ENCODE assay signal across 5 worm cellular contexts in the genomic region with DNA sequence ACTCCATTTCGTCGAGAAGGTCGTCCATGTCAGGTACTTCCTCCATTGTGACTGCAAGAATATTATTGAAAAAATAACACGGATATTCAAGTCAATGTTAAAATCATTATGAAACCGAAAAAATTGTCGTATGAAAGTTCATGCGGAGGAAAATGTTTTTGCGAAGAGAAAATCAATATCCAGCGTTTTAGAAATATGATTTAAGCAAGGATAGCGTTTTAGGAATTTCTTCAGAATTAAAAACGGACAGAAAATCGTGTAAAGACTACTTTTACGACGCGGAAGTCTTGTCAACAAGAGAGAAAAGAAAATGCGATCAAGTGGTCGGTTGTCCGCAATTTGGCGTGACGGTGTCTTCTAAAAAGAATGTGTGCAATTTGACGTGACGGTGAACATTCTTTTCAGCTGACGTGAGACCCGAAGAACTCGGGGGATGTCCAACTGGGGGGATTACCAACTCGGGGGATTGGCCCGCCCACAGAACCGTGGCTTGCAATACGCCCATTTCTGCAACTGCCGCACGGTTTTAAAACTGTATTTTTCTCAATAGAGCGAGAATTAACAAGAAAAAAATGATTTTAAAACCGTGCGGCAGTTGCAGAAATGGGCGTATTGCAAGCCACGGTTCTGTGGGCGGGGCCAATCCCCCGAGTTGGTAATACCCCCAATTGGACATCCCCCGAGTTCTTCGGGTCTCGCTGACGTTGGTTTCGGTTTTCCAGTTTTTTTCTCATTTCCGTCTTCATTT.
A peak's percentile ranks its signal among the peaks of the same experiment; 100 is the strongest.
TF ChIP-seq lines count a peak whose summit lies in the region.

A gene (minus strand): TSS at position 51 of the 748 bp plus-strand sequence.
A gene (plus strand): TSS at position 701 of the 748 bp plus-strand sequence.

TF ChIP-seq in whole organism, L1 larva, 84 proteins besides CTCF, POLR2A, EP300 and RAD21 (continues in another document):
- TF ChIP-seq elt-2 (tag; optimal IDR thresholded peaks at IDR 0.05; lab: Kevin White, UChicago) (peak; percentile 57), unc-86 (tag; optimal IDR thresholded peaks at IDR 0.05; lab: Kevin White, UChicago) (peak; percentile 82), nhr-85 (tag; lab: Kevin White, UChicago) (peak; percentile 93), nhr-28 (tag; optimal IDR thresholded peaks at IDR 0.05; lab: Kevin White, UChicago) (no peak), irx-1 (tag; optimal IDR thresholded peaks at IDR 0.05; lab: Kevin White, UChicago) (peak; percentile 31), fkh-4 (tag; optimal IDR thresholded peaks at IDR 0.05; lab: Kevin White, UChicago; ENCODE audit: borderline replicate concordance) (no peak), ceh-90 (tag; optimal IDR thresholded peaks at IDR 0.05; lab: Kevin White, UChicago) (no peak), zip-4 (GFP tag; optimal IDR thresholded peaks at IDR 0.05; lab: Kevin White, UChicago) (peak; percentile 50), efl-1 (optimal IDR thresholded peaks at IDR 0.05; lab: Kevin White, UChicago) (peak; percentile 74 to 76), efl-1 (GFP tag; optimal IDR thresholded peaks at IDR 0.05 in 1 of 2; lab: Kevin White, UChicago) (peak; percentile 67 to 96), C04F5.9 (tag; optimal IDR thresholded peaks at IDR 0.05; lab: Kevin White, UChicago) (peak; percentile 35), snpc-4 (tag; optimal IDR thresholded peaks at IDR 0.05; lab: Kevin White, UChicago) (peak; percentile 42), nhr-237 (tag; optimal IDR thresholded peaks at IDR 0.05; lab: Kevin White, UChicago) (no peak), dpl-1 (GFP tag; optimal IDR thresholded peaks at IDR 0.05; lab: Kevin White, UChicago) (peak; percentile 56 to 71 (median 67)), hlh-17 (GFP tag; optimal IDR thresholded peaks at IDR 0.05; lab: Kevin White, UChicago; ENCODE audit: borderline replicate concordance) (no peak), nhr-19 (GFP tag; conservative IDR thresholded peaks at IDR 0.05; lab: Robert Waterston, UW) (peak; percentile 92)

TF ChIP-seq in whole organism, L3 larva, 47 proteins besides CTCF, POLR2A, EP300 and RAD21 (continues in another document):
- no peak for TF ChIP-seq ztf-11 (tag; optimal IDR thresholded peaks at IDR 0.05; lab: Kevin White, UChicago)
- peak; percentile 13 for TF ChIP-seq pqm-1 (tag; optimal IDR thresholded peaks at IDR 0.05; lab: Kevin White, UChicago)
- TF ChIP-seq nhr-23 (tag; optimal IDR thresholded peaks at IDR 0.05; lab: Kevin White, UChicago), result peak; percentile 79
- TF ChIP-seq nhr-28 (tag; optimal IDR thresholded peaks at IDR 0.05; lab: Kevin White, UChicago), result no peak
- TF ChIP-seq ceh-28 (tag; optimal IDR thresholded peaks at IDR 0.05; lab: Kevin White, UChicago), result peak; percentile 79
- peak; percentile 26 for TF ChIP-seq ceh-82 (tag; optimal IDR thresholded peaks at IDR 0.05; lab: Kevin White, UChicago)
- TF ChIP-seq nhr-237 (tag; optimal IDR thresholded peaks at IDR 0.05; lab: Kevin White, UChicago), result no peak
- peak; percentile 77 for TF ChIP-seq nfya-1 (tag; optimal IDR thresholded peaks at IDR 0.05; lab: Kevin White, UChicago; ENCODE audit: insufficient read depth)
- peak; percentile 83 for TF ChIP-seq lsy-12 (tag; optimal IDR thresholded peaks at IDR 0.05; lab: Kevin White, UChicago)
- peak; percentile 67 for TF ChIP-seq nhr-43 (tag; optimal IDR thresholded peaks at IDR 0.05; lab: Kevin White, UChicago; ENCODE audit: poor library complexity, severe bottlenecking)
- no peak for TF ChIP-seq ceh-16 (tag; optimal IDR thresholded peaks at IDR 0.05; lab: Kevin White, UChicago)
- TF ChIP-seq sea-2 (GFP tag; optimal IDR thresholded peaks at IDR 0.05; lab: Kevin White, UChicago), result no peak
- peak; percentile 85 for TF ChIP-seq hmg-11 (tag; optimal IDR thresholded peaks at IDR 0.05; lab: Kevin White, UChicago)
- no peak for TF ChIP-seq lin-39 (tag; optimal IDR thresholded peaks at IDR 0.05; lab: Kevin White, UChicago)
- peak; percentile 80 for TF ChIP-seq lin-15B (tag; optimal IDR thresholded peaks at IDR 0.05; lab: Kevin White, UChicago)
- peak; percentile 60 for TF ChIP-seq unc-62 (GFP tag; optimal IDR thresholded peaks at IDR 0.05; lab: Kevin White, UChicago)

TF ChIP-seq in whole organism, early embryonic, 17 proteins besides CTCF, POLR2A, EP300 and RAD21:
- TF ChIP-seq sea-1 (GFP tag; conservative IDR thresholded peaks at IDR 0.05; lab: Robert Waterston, UW) (peak; percentile 81), ceh-36 (tag; optimal IDR thresholded peaks at IDR 0.05; lab: Kevin White, UChicago) (peak; percentile 17), tbx-37 (GFP tag; conservative IDR thresholded peaks at IDR 0.05; lab: Robert Waterston, UW) (peak; percentile 44; the same call in 1 of the 2 replicates), ets-7 (tag; optimal IDR thresholded peaks at IDR 0.05; lab: Kevin White, UChicago) (peak; percentile 34), F13C5.2 (tag; optimal IDR thresholded peaks at IDR 0.05; lab: Kevin White, UChicago) (peak; percentile 25), scrt-1 (GFP tag; IDR thresholded peaks at IDR 0.05; lab: Robert Waterston, UW) (peak; percentile 29; the same call in 1 of the 2 replicates), hmbx-1 (tag; optimal IDR thresholded peaks at IDR 0.05; lab: Kevin White, UChicago) (no peak), pes-1 (GFP tag; IDR thresholded peaks at IDR 0.05; lab: Robert Waterston, UW) (peak; percentile 62; the same call in 1 of the 2 replicates), flt-1 (GFP tag; IDR thresholded peaks at IDR 0.05; lab: Robert Waterston, UW) (no peak)

TF ChIP-seq in whole organism, midembryonic, 9 proteins besides CTCF, POLR2A, EP300 and RAD21:
- TF ChIP-seq klf-2 (GFP tag; conservative IDR thresholded peaks at IDR 0.05; lab: Robert Waterston, UW), result peak; percentile 66
- TF ChIP-seq tab-1 (GFP tag; IDR thresholded peaks at IDR 0.05; lab: Robert Waterston, UW), result peak; percentile 78; the same call in 1 of the 2 replicates
- TF ChIP-seq cog-1 (tag; optimal IDR thresholded peaks at IDR 0.05; lab: Kevin White, UChicago), result peak; percentile 45
- peak; percentile 80 for TF ChIP-seq ztf-23 (GFP tag; IDR thresholded peaks at IDR 0.05; lab: Robert Waterston, UW)
- TF ChIP-seq med-1 (GFP tag; optimal IDR thresholded peaks at IDR 0.05; lab: Kevin White, UChicago; ENCODE audit: insufficient read depth), result no peak
- peak; percentile 74 for TF ChIP-seq flt-1 (GFP tag; IDR thresholded peaks at IDR 0.05; lab: Robert Waterston, UW)
- 0 out of 2 replicates have a peak, but pooled peaks have one; percentile 33 for TF ChIP-seq ref-1 (GFP tag; conservative IDR thresholded peaks at IDR 0.05; lab: Robert Waterston, UW)
- no peak; the same call in 1 of the 2 replicates for TF ChIP-seq ztf-29 (GFP tag; IDR thresholded peaks at IDR 0.05; lab: Robert Waterston, UW)
- TF ChIP-seq T22C8.4 (GFP tag; IDR thresholded peaks at IDR 0.05; lab: Robert Waterston, UW), result peak; percentile 64

TF ChIP-seq in whole organism, young adult, 124 proteins besides CTCF, POLR2A, EP300 and RAD21 (continues in another document):
- peak; percentile 82 for TF ChIP-seq hmg-1.2 (GFP tag; IDR thresholded peaks at IDR 0.05; lab: Robert Waterston, UW)
- peak; percentile 96 for TF ChIP-seq mcd-1 (GFP tag; IDR thresholded peaks at IDR 0.05; lab: Robert Waterston, UW)
- TF ChIP-seq F52B5.7 (tag; optimal IDR thresholded peaks at IDR 0.05; lab: Kevin White, UChicago), result peak; percentile 54
- no peak for TF ChIP-seq ets-4 (GFP tag; optimal IDR thresholded peaks at IDR 0.05; lab: Kevin White, UChicago)
- peak; percentile 91 for TF ChIP-seq K12H6.12 (tag; optimal IDR thresholded peaks at IDR 0.05; lab: Kevin White, UChicago)
- peak; percentile 54 for TF ChIP-seq efl-1 (GFP tag; optimal IDR thresholded peaks at IDR 0.05; lab: Kevin White, UChicago)
- TF ChIP-seq B0035.1 (tag; optimal IDR thresholded peaks at IDR 0.05; lab: Kevin White, UChicago), result peak; percentile 71
- TF ChIP-seq lsl-1 (GFP tag; optimal IDR thresholded peaks at IDR 0.05; lab: Kevin White, UChicago), result peak; percentile 81
- TF ChIP-seq egl-18 (GFP tag; IDR thresholded peaks at IDR 0.05; lab: Robert Waterston, UW), result peak; percentile 81; the same call in 1 of the 2 replicates
- no peak for TF ChIP-seq F55B11.4 (tag; optimal IDR thresholded peaks at IDR 0.05; lab: Kevin White, UChicago; ENCODE audit: borderline replicate concordance, insufficient read depth)
- TF ChIP-seq Y53F4B.3 (GFP tag; IDR thresholded peaks at IDR 0.05; lab: Robert Waterston, UW), result peak; percentile 65
- TF ChIP-seq Y53G8AR.9 (GFP tag; conservative IDR thresholded peaks at IDR 0.05; lab: Robert Waterston, UW), result peak; percentile 91
- TF ChIP-seq ceh-58 (GFP tag; IDR thresholded peaks at IDR 0.05; lab: Robert Waterston, UW), result 0 out of 2 replicates have a peak, but pooled peaks have one; percentile 74
- peak; percentile 47 for TF ChIP-seq snpc-3.4 (tag; optimal IDR thresholded peaks at IDR 0.05; lab: Kevin White, UChicago)
- TF ChIP-seq madf-6 (GFP tag; IDR thresholded peaks at IDR 0.05; lab: Robert Waterston, UW), result peak; percentile 87
- TF ChIP-seq ztf-22 (GFP tag; optimal IDR thresholded peaks at IDR 0.05; lab: Kevin White, UChicago), result peak; percentile 73
- peak in 1 of 3 experiments; percentile 70 for TF ChIP-seq lin-35 (GFP tag; optimal IDR thresholded peaks at IDR 0.05; lab: Kevin White, UChicago)
- no peak for TF ChIP-seq ama-1 (optimal IDR thresholded peaks at IDR 0.05; lab: Kevin White, UChicago)
- TF ChIP-seq ama-1 (GFP tag; optimal IDR thresholded peaks at IDR 0.05; lab: Kevin White, UChicago), result no peak
- peak; percentile 91 for TF ChIP-seq let-526 (GFP tag; IDR thresholded peaks at IDR 0.05; lab: Robert Waterston, UW)
- TF ChIP-seq Y56A3A.18 (GFP tag; IDR thresholded peaks at IDR 0.05; lab: Robert Waterston, UW), result peak; percentile 93; the same call in 1 of the 2 replicates
- no peak for TF ChIP-seq F39B2.1 (GFP tag; IDR thresholded peaks at IDR 0.05; lab: Robert Waterston, UW)
- TF ChIP-seq atf-7 (tag; optimal IDR thresholded peaks at IDR 0.05; lab: Kevin White, UChicago), result peak; percentile 62
- TF ChIP-seq ceh-100 (GFP tag; IDR thresholded peaks at IDR 0.05; lab: Robert Waterston, UW), result peak; percentile 98
- peak; percentile 98 for TF ChIP-seq D2030.7 (GFP tag; IDR thresholded peaks at IDR 0.05; lab: Robert Waterston, UW)
- peak; percentile 94 for TF ChIP-seq lin-26 (GFP tag; IDR thresholded peaks at IDR 0.05; lab: Robert Waterston, UW)
- TF ChIP-seq lin-40 (tag; optimal IDR thresholded peaks at IDR 0.05; lab: Kevin White, UChicago), result peak; percentile 95
- TF ChIP-seq attf-5 (GFP tag; optimal IDR thresholded peaks at IDR 0.05; lab: Kevin White, UChicago), result peak; percentile 96
- TF ChIP-seq F57C9.4 (tag; optimal IDR thresholded peaks at IDR 0.05; lab: Kevin White, UChicago), result no peak
- peak; percentile 48 for TF ChIP-seq somi-1 (GFP tag; optimal IDR thresholded peaks at IDR 0.05; lab: Kevin White, UChicago)
- no peak for TF ChIP-seq T26A5.8 (tag; optimal IDR thresholded peaks at IDR 0.05; lab: Kevin White, UChicago)
- peak; percentile 72 for TF ChIP-seq tbp1 (GFP tag; optimal IDR thresholded peaks at IDR 0.05; lab: Kevin White, UChicago)
- TF ChIP-seq nhr-179 (tag; optimal IDR thresholded peaks at IDR 0.05; lab: Kevin White, UChicago), result no peak
- peak; percentile 88 for TF ChIP-seq athp-1 (tag; optimal IDR thresholded peaks at IDR 0.05; lab: Kevin White, UChicago)
